Worm (Caenorhabditis elegans) whole organism, young adult: ENCODE measurements around the gene Y16B4A.2.

Experiments used
- B0336.3 ChIP-seq: fragments of 200-800 bp; sonication (Bioruptor generic); IDR thresholded peaks from 2 replicates; pipeline ENCODE4 v1.3.6; 2022; ENCODE audit warnings: missing genetic modification characterization, missing compliant biosample characterization
- C06A6.2 ChIP-seq: fragments of 200-800 bp; sonication (Bioruptor generic); conservative IDR thresholded peaks from 2 replicates; pipeline ENCODE4 v1.3.6; 2022; ENCODE audit warnings: missing genetic modification characterization, missing compliant biosample characterization
- D2030.7 ChIP-seq: fragments of 200-800 bp; sonication (Bioruptor generic); IDR thresholded peaks from 2 replicates; pipeline ENCODE4 v1.3.6; 2022; ENCODE audit warnings: missing genetic modification reagents, missing genetic modification characterization, missing compliant biosample characterization
- F23B12.7 ChIP-seq: sonication (generic microtip); optimal IDR thresholded peaks from 2 replicates; lab custom pipeline; 2017; ENCODE audit warnings: missing genetic modification characterization, mild to moderate bottlenecking, missing compliant biosample characterization, antibody characterized with exemption, moderate library complexity; ENCODE audit not compliant: insufficient read depth
- F52B5.7 ChIP-seq: sonication (generic microtip); optimal IDR thresholded peaks from 2 replicates; lab custom pipeline; 2016; ENCODE audit warnings: mild to moderate bottlenecking, missing genetic modification characterization, missing compliant biosample characterization
- F55B11.4 ChIP-seq: sonication (generic microtip); optimal IDR thresholded peaks from 2 replicates; lab custom pipeline; 2016; ENCODE audit warnings: missing compliant biosample characterization, missing genetic modification characterization, borderline replicate concordance; ENCODE audit not compliant: insufficient read depth
- Y53F4B.3 ChIP-seq: fragments of 200-800 bp; sonication (Bioruptor generic); IDR thresholded peaks from 2 replicates; pipeline ENCODE4 v1.3.6; 2022; ENCODE audit warnings: missing genetic modification reagents, missing genetic modification characterization, missing compliant biosample characterization
- Y53G8AR.9 ChIP-seq: fragments of 200-800 bp; sonication (Bioruptor generic); conservative IDR thresholded peaks from 2 replicates; pipeline ENCODE4 v1.3.6; 2022; ENCODE audit warnings: missing genetic modification reagents, missing genetic modification characterization, missing compliant biosample characterization
- Y67H2A.10 ChIP-seq: fragments of 200-800 bp; sonication (Bioruptor generic); conservative IDR thresholded peaks from 2 replicates; pipeline ENCODE4 v1.3.6; 2022; ENCODE audit warnings: missing genetic modification reagents, missing genetic modification characterization, missing compliant biosample characterization
- Y95B8A.8 ChIP-seq: fragments of 200-800 bp; sonication (Bioruptor generic); IDR thresholded peaks from 2 replicates; pipeline ENCODE4 v1.3.6; 2022; ENCODE audit warnings: missing genetic modification reagents, missing genetic modification characterization, missing compliant biosample characterization
- ZK185.1 ChIP-seq: sonication (generic microtip); optimal IDR thresholded peaks from 2 replicates; lab custom pipeline; 2016; ENCODE audit warnings: mild to moderate bottlenecking, missing genetic modification characterization, missing compliant biosample characterization; ENCODE audit not compliant: poor library complexity, severe bottlenecking
- aptf-2 ChIP-seq: fragments of 200-800 bp; sonication (Bioruptor generic); conservative IDR thresholded peaks from 2 replicates; pipeline ENCODE4 v1.3.6; 2022; ENCODE audit warnings: missing genetic modification reagents, missing genetic modification characterization, missing compliant biosample characterization
- attf-6 ChIP-seq: fragments of 200-800 bp; sonication (Bioruptor generic); IDR thresholded peaks from 2 replicates; pipeline ENCODE4 v1.3.6; 2022; ENCODE audit warnings: missing genetic modification reagents, missing genetic modification characterization, missing compliant biosample characterization
- ceh-40 ChIP-seq: fragments of 200-800 bp; sonication (Bioruptor generic); IDR thresholded peaks from 2 replicates; pipeline ENCODE4 v1.3.6; 2022; ENCODE audit warnings: missing genetic modification characterization, missing compliant biosample characterization
- dpff-1 ChIP-seq: sonication (generic microtip); optimal IDR thresholded peaks from 2 replicates; lab custom pipeline; 2017; ENCODE audit warnings: mild to moderate bottlenecking, missing genetic modification characterization, missing compliant biosample characterization
- dpl-1 ChIP-seq: fragments of 150-350 bp; optimal IDR thresholded peaks from 2 replicates; lab custom pipeline; 2014; ENCODE audit warnings: missing biosample characterization, missing genetic modification reagents, missing genetic modification characterization
- egl-18 ChIP-seq: fragments of 200-800 bp; sonication (Bioruptor generic); IDR thresholded peaks from 2 replicates; pipeline ENCODE4 v1.3.6; 2022; ENCODE audit warnings: missing genetic modification reagents, missing genetic modification characterization, missing compliant biosample characterization
- egrh-3 ChIP-seq: fragments of 200-800 bp; sonication (Bioruptor generic); IDR thresholded peaks from 2 replicates; pipeline ENCODE4 v1.3.6; 2022; ENCODE audit warnings: missing genetic modification reagents, missing genetic modification characterization, missing compliant biosample characterization
- fkh-3 ChIP-seq: sonication (generic microtip); optimal IDR thresholded peaks from 2 replicates; lab custom pipeline; 2016; ENCODE audit warnings: mild to moderate bottlenecking, missing genetic modification characterization, missing compliant biosample characterization
- him-1 ChIP-seq: sonication (generic microtip); optimal IDR thresholded peaks from 2 replicates; lab custom pipeline; 2016; ENCODE audit warnings: missing genotype, missing genetic modification reagents, missing genetic modification characterization, missing compliant biosample characterization
- hmg-1.2 ChIP-seq: fragments of 200-800 bp; sonication (Bioruptor generic); IDR thresholded peaks from 2 replicates; pipeline ENCODE4 v1.3.6; 2022; ENCODE audit warnings: missing genetic modification reagents, missing genetic modification characterization, missing compliant biosample characterization
- hmg-20 ChIP-seq: fragments of 200-800 bp; sonication (Bioruptor generic); IDR thresholded peaks from 2 replicates; pipeline ENCODE4 v1.3.6; 2022; ENCODE audit warnings: missing genetic modification reagents, missing genetic modification characterization, missing compliant biosample characterization
- lag-1 ChIP-seq: fragments of 200-800 bp; sonication (Bioruptor generic); IDR thresholded peaks from 2 replicates; pipeline ENCODE4 v1.3.6; 2022; ENCODE audit warnings: missing genetic modification reagents, missing genetic modification characterization, missing compliant biosample characterization
- let-526 ChIP-seq: fragments of 200-800 bp; sonication (Bioruptor generic); IDR thresholded peaks from 2 replicates; pipeline ENCODE4 v1.3.6; 2022; ENCODE audit warnings: missing genetic modification reagents, missing genetic modification characterization, missing compliant biosample characterization
- lin-35 ChIP-seq, 3 experiments: fragments of 150-350 bp in 2 of 3; sonication (generic microtip) in 1 of 3; optimal IDR thresholded peaks; 2 replicates each; lab custom pipeline; 2014 to 2018; ENCODE audit warnings: missing biosample characterization in 3 of 3, missing genetic modification characterization in 3 of 3, missing genetic modification reagents in 3 of 3
- lin-54 ChIP-seq: fragments of 200-800 bp; sonication (Bioruptor generic); optimal IDR thresholded peaks from 2 replicates; lab custom pipeline; 2018; ENCODE audit warnings: mild to moderate bottlenecking, missing genetic modification characterization, missing compliant biosample characterization
- lsy-27 ChIP-seq: sonication (generic microtip); optimal IDR thresholded peaks from 2 replicates; lab custom pipeline; 2017; ENCODE audit warnings: missing genetic modification characterization, mild to moderate bottlenecking, missing compliant biosample characterization, antibody characterized with exemption, missing genotype, borderline replicate concordance; ENCODE audit not compliant: insufficient read depth
- madf-3 ChIP-seq: fragments of 200-800 bp; sonication (Bioruptor generic); IDR thresholded peaks from 2 replicates; pipeline ENCODE4 v1.3.6; 2022; ENCODE audit warnings: missing genetic modification reagents, missing genetic modification characterization, missing compliant biosample characterization
- madf-6 ChIP-seq: fragments of 200-800 bp; sonication (Bioruptor generic); IDR thresholded peaks from 2 replicates; pipeline ENCODE4 v1.3.6; 2022; ENCODE audit warnings: missing genetic modification reagents, missing genetic modification characterization, missing compliant biosample characterization
- mel-28 ChIP-seq: sonication (generic microtip); optimal IDR thresholded peaks from 2 replicates; lab custom pipeline; 2016; ENCODE audit warnings: borderline replicate concordance, mild to moderate bottlenecking, missing genetic modification characterization, missing compliant biosample characterization
- mes-4 ChIP-seq: sonication (generic microtip); optimal IDR thresholded peaks from 2 replicates; lab custom pipeline; 2016; ENCODE audit warnings: missing genotype, missing genetic modification characterization, missing compliant biosample characterization
- nhr-80 ChIP-seq: sonication (generic microtip); optimal IDR thresholded peaks from 2 replicates; lab custom pipeline; 2016; ENCODE audit warnings: missing genetic modification characterization, missing compliant biosample characterization
- pbrm-1 ChIP-seq: fragments of 200-800 bp; sonication (Bioruptor generic); IDR thresholded peaks from 2 replicates; pipeline ENCODE4 v1.3.6; 2022; ENCODE audit warnings: missing genetic modification reagents, missing genetic modification characterization, missing compliant biosample characterization
- pha-4 ChIP-seq: fragments of 150-350 bp; sonication (generic microtip); optimal IDR thresholded peaks from 2 replicates; lab custom pipeline; 2014; ENCODE audit warnings: missing biosample characterization, missing genetic modification reagents, missing genetic modification characterization
- repo-1 ChIP-seq: sonication (generic microtip); optimal IDR thresholded peaks from 2 replicates; lab custom pipeline; 2017; ENCODE audit warnings: mild to moderate bottlenecking, missing genetic modification characterization, missing compliant biosample characterization
- snpc-1.3 ChIP-seq: sonication (generic microtip); optimal IDR thresholded peaks from 2 replicates; lab custom pipeline; 2017; ENCODE audit warnings: missing genetic modification characterization, mild to moderate bottlenecking, missing compliant biosample characterization, antibody characterized with exemption, moderate library complexity, missing genotype, missing genetic modification reagents; ENCODE audit not compliant: insufficient read depth
- snpc-4 ChIP-seq, 5 experiments: fragments of 150-350 bp in 1 of 5; sonication (generic microtip) in 4 of 5; optimal IDR thresholded peaks; 2 replicates each; lab custom pipeline; 2014 to 2018; ENCODE audit warnings: missing genetic modification characterization in 5 of 5, missing biosample characterization in 3 of 5, antibody characterized with exemption in 2 of 5, mild to moderate bottlenecking in 2 of 5, missing compliant biosample characterization in 2 of 5, missing genotype in 2 of 5, moderate library complexity in 2 of 5, missing genetic modification reagents in 1 of 5
- tbp1 ChIP-seq: fragments of 200-800 bp; sonication (Bioruptor generic); optimal IDR thresholded peaks from 2 replicates; lab custom pipeline; 2018; ENCODE audit warnings: mild to moderate bottlenecking, missing genetic modification characterization, missing compliant biosample characterization
- zfh-2 ChIP-seq: fragments of 200-800 bp; sonication (Bioruptor generic); conservative IDR thresholded peaks from 2 replicates; pipeline ENCODE4 v1.3.6; 2022; ENCODE audit warnings: missing genetic modification reagents, missing genetic modification characterization, missing compliant biosample characterization
- ztf-26 ChIP-seq: sonication (generic microtip); optimal IDR thresholded peaks from 2 replicates; lab custom pipeline; 2017; ENCODE audit warnings: missing genetic modification characterization, missing compliant biosample characterization
- ztf-3 ChIP-seq: fragments of 200-800 bp; sonication (Bioruptor generic); optimal IDR thresholded peaks from 2 replicates; lab custom pipeline; 2018; ENCODE audit warnings: mild to moderate bottlenecking, missing genetic modification characterization, missing compliant biosample characterization

Y16B4A.2 gene

DNA sequence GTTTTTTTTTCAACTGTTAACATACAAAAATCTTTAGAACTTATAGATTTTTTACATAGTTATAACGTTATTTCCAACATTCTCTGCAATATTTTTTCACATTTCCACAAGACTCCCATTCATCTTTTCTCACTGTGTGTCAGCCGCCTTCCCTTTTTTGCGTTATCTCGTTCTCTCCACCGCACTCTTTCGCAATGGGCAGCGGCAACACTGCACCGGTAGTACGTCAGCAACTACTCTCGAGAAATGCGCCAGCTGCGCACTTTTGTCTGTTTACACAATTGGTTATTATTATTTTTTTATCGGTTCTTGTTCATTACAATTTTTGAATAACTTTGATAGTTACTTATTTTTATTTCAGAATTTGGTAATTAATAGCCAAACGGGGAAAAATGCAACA is 24.7 kb downstream of the Y16B4A.2 start, which contains the start of gene C05G5.2 (continued):
- TF ChIP-seq egl-18 (GFP tag; lab: Robert Waterston, UW) (0 out of 2 replicates have a peak, but pooled peaks have one; percentile 60), pbrm-1 (GFP tag; lab: Robert Waterston, UW) (0 out of 2 replicates have a peak, but pooled peaks have one; percentile 40), hmg-20 (0 out of 2 replicates have a peak, but pooled peaks have one; percentile 30), D2030.7 (no peak), Y53G8AR.9 (GFP tag; lab: Robert Waterston, UW) (peak; percentile 41; the same call in 1 of the 2 replicates), let-526 (0 out of 2 replicates have a peak, but pooled peaks have one; percentile 18), tbp1 (GFP tag; lab: Kevin White, UChicago) (peak; percentile 62), dpl-1 (GFP tag; lab: Kevin White, UChicago) (peak; percentile 8)

DNA sequence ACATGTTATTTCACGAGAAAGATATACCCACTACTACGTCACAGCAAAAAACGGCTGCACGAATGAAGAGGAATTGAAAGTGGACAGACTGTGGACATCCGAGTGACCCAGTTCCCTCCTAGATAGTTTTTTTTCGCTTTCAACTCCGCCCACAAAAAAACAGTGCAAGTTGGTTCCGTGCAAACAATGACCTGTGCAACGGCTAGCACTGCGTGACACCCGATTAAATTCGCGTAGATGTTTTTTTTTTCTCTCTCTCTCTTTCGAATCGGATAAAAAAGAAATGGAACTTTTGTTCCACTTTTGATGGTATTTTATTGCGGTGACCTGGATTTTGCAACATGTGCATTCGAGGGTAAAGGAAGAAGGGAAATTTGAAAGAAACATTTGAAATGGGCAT is 26.4 kb downstream of the Y16B4A.2 start:
- no peak for TF ChIP-seq dpl-1 (GFP tag; lab: Kevin White, UChicago)
- TF ChIP-seq ztf-3 = no peak
- TF ChIP-seq dpff-1 (tag; lab: Kevin White, UChicago) = no peak
- no peak for TF ChIP-seq fkh-3 (tag; lab: Kevin White, UChicago)
- TF ChIP-seq ztf-26 = no peak
- TF ChIP-seq madf-3 (GFP tag; lab: Robert Waterston, UW) = no peak
- TF ChIP-seq Y53F4B.3 (GFP tag; lab: Robert Waterston, UW) = no peak
- TF ChIP-seq Y95B8A.8 (GFP tag; lab: Robert Waterston, UW) = no peak
- TF ChIP-seq D2030.7 = no peak
- no peak for TF ChIP-seq tbp1 (GFP tag; lab: Kevin White, UChicago)
- no peak for TF ChIP-seq Y67H2A.10 (GFP tag; lab: Robert Waterston, UW)
- no peak for TF ChIP-seq snpc-1.3 (tag; lab: Kevin White, UChicago)
- TF ChIP-seq ZK185.1 (tag; lab: Kevin White, UChicago) = no peak
- no peak for TF ChIP-seq lsy-27
- TF ChIP-seq F52B5.7 (tag; lab: Kevin White, UChicago) = no peak

DNA sequence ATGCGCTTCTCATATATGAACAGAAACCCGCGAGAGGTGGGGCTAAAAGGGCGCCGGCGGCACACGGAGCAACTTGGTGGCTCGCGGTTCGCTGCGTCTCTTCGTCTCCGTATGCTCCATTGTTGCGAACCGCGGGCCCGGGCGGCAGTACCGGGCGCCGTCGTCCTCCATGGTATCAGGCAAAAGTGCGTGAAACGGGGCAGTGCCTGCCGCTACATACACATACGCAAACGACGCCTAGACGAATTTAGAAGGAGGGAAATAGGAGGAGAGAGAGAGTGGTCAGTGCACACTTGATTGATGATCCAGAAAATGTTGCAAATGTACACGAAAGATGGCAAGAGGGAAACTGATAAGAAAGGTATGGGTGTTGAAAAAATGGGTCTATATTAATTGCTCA is 27.2 kb downstream of the Y16B4A.2 start:
- TF ChIP-seq snpc-4 (GFP tag; optimal IDR thresholded peaks at IDR 0.05; lab: Kevin White, UChicago) (no peak), snpc-4 (tag; optimal IDR thresholded peaks at IDR 0.05; lab: Kevin White, UChicago) (peak in 3 of 4 experiments; percentile 15 to 67 (median 57)), pbrm-1 (GFP tag; lab: Robert Waterston, UW) (no peak), mes-4 (tag; lab: Kevin White, UChicago) (no peak), Y53G8AR.9 (GFP tag; lab: Robert Waterston, UW) (no peak), ztf-26 (no peak), C06A6.2 (GFP tag; lab: Robert Waterston, UW) (no peak), F23B12.7 (tag; lab: Kevin White, UChicago) (no peak), lsy-27 (no peak), Y95B8A.8 (GFP tag; lab: Robert Waterston, UW) (no peak), lag-1 (no peak), him-1 (no peak), madf-6 (GFP tag; lab: Robert Waterston, UW) (no peak), egrh-3 (GFP tag; lab: Robert Waterston, UW) (peak; percentile 79), B0336.3 (GFP tag; lab: Robert Waterston, UW) (no peak), F55B11.4 (tag; lab: Kevin White, UChicago) (no peak), lin-35 (GFP tag; optimal IDR thresholded peaks at IDR 0.05; lab: Kevin White, UChicago) (no peak), hmg-1.2 (GFP tag; lab: Robert Waterston, UW) (no peak), nhr-80 (tag; lab: Kevin White, UChicago) (peak; percentile 63), attf-6 (no peak), ceh-40 (GFP tag; lab: Robert Waterston, UW) (no peak), aptf-2 (no peak), repo-1 (tag; lab: Kevin White, UChicago) (no peak), hmg-20 (no peak), pha-4 (no peak), lin-54 (GFP tag; lab: Kevin White, UChicago) (no peak), zfh-2 (GFP tag; lab: Robert Waterston, UW) (peak; percentile 89), mel-28 (tag; lab: Kevin White, UChicago) (no peak)
